Fruit fly (Drosophila melanogaster): Measurements from ENCODE around the gene Mst87F.

Gene Mst87F

DNA sequence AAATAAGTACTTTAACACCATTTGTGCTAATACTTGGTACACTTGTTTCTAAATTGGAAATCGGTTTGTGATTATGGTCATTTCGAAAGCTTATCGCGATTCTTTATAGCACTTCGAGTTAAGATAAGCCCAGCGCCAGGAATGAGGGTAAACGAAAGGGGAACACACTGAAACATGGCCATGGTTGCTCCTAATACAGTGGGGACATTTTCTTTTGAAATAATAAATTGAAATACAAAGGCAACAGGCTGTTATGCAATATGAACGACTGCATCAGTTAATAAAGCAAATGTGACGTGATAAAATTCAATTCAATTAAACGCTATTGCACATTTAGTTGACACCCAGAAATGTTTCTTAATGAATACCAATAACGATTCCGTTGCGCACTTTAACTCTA, 44.4 kb downstream of the Mst87F start:
- TF ChIP-seq psq (optimal IDR thresholded peaks at IDR 0.05): no peak
- no peak for TF ChIP-seq usp (GFP tag; optimal IDR thresholded peaks at IDR 0.05)
- TF ChIP-seq EcR (GFP tag; optimal IDR thresholded peaks at IDR 0.05): no peak
- no peak for TF ChIP-seq Dll (optimal IDR thresholded peaks at IDR 0.05)
- TF ChIP-seq CG8478 (optimal IDR thresholded peaks at IDR 0.05): no peak
- TF ChIP-seq pan (optimal IDR thresholded peaks at IDR 0.05): no peak

- TF ChIP-seq pan (optimal IDR thresholded peaks at IDR 0.05) (no peak), EcR (GFP tag; optimal IDR thresholded peaks at IDR 0.05) (no peak), Dll (optimal IDR thresholded peaks at IDR 0.05) (no peak), psq (optimal IDR thresholded peaks at IDR 0.05) (no peak), CG8478 (optimal IDR thresholded peaks at IDR 0.05) (no peak), usp (GFP tag; optimal IDR thresholded peaks at IDR 0.05) (no peak)
Measured at dm6 chr3R:13782578-13782977, 45.2 kb downstream of the Mst87F start.

- no peak for TF ChIP-seq pan (optimal IDR thresholded peaks at IDR 0.05)
- no peak for TF ChIP-seq CG8478 (optimal IDR thresholded peaks at IDR 0.05)
- no peak for TF ChIP-seq EcR (GFP tag; optimal IDR thresholded peaks at IDR 0.05)
- no peak for TF ChIP-seq psq (optimal IDR thresholded peaks at IDR 0.05)
- TF ChIP-seq Dll (optimal IDR thresholded peaks at IDR 0.05): no peak
- TF ChIP-seq usp (GFP tag; optimal IDR thresholded peaks at IDR 0.05): no peak
Measured at dm6 chr3R:13782035-13782434, 45.8 kb downstream of the Mst87F start, which contains the start of gene Dip-B. Dip-B (plus strand) TSS chr3R:13782288.

dm6 chr3R:13780769-13781168, 47.0 kb downstream of the Mst87F start, which contains the start of gene CG9286:
CG9286 (plus strand) TSS chr3R:13780964.
- TF ChIP-seq EcR (GFP tag; optimal IDR thresholded peaks at IDR 0.05) (no peak), usp (GFP tag; optimal IDR thresholded peaks at IDR 0.05) (no peak), psq (optimal IDR thresholded peaks at IDR 0.05) (no peak), CG8478 (optimal IDR thresholded peaks at IDR 0.05) (no peak), pan (optimal IDR thresholded peaks at IDR 0.05) (no peak), Dll (optimal IDR thresholded peaks at IDR 0.05) (no peak)

DNA sequence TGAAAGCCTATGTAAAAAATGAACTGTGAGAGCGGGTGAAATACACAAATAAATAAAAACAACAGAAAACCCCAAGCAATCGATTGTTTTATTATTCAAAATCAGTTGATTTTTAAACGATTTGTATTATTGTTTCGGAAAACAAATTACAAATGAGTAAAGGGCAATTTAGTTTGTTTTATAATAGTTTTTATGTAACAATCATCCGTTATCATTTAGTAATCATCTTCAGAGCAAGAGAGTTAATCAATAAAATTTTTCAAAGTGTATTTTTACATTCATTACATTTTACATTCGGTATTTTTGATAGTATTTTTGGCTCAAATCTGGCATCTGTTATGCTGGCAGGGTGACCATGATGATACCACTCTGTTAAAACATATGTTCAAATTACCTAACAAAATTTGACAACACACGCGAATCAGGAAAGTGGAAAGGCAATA, 48.5 kb downstream of the Mst87F start, which contains the start of the genes CG42375 and CG9288:
CG42375 (plus strand) TSS at position 384 of the 443 bp plus-strand sequence.
CG9288 (plus strand) TSS at position 384 of the 443 bp plus-strand sequence.
- no peak for TF ChIP-seq Dll (optimal IDR thresholded peaks at IDR 0.05)
- no peak for TF ChIP-seq psq (optimal IDR thresholded peaks at IDR 0.05)
- no peak for TF ChIP-seq pan (optimal IDR thresholded peaks at IDR 0.05)
- no peak for TF ChIP-seq usp (GFP tag; optimal IDR thresholded peaks at IDR 0.05)
- no peak for TF ChIP-seq EcR (GFP tag; optimal IDR thresholded peaks at IDR 0.05)
- no peak for TF ChIP-seq CG8478 (optimal IDR thresholded peaks at IDR 0.05)

All from whole organism.